Worm (Caenorhabditis elegans) whole organism, young adult: Measurements from ENCODE around the gene snt-3.

Source experiments
- B0019.2 ChIP-seq: fragments of 200-800 bp; sonication (Bioruptor generic); conservative IDR thresholded peaks from 2 replicates; pipeline ENCODE4 v1.3.6; 2022; ENCODE audit warnings: missing genetic modification reagents, missing genetic modification characterization, missing compliant biosample characterization
- ekl-4 ChIP-seq: fragments of 200-800 bp; sonication (Bioruptor generic); IDR thresholded peaks from 2 replicates; pipeline ENCODE4 v1.3.6; 2022; ENCODE audit warnings: missing genetic modification reagents, missing genetic modification characterization, missing compliant biosample characterization
- hlh-12 ChIP-seq: sonication (generic microtip); optimal IDR thresholded peaks from 2 replicates; lab custom pipeline; 2016; ENCODE audit warnings: missing genetic modification characterization, missing compliant biosample characterization
- hmg-1.2 ChIP-seq: fragments of 200-800 bp; sonication (Bioruptor generic); IDR thresholded peaks from 2 replicates; pipeline ENCODE4 v1.3.6; 2022; ENCODE audit warnings: missing genetic modification reagents, missing genetic modification characterization, missing compliant biosample characterization
- nhr-90 ChIP-seq: sonication (generic microtip); optimal IDR thresholded peaks from 2 replicates; lab custom pipeline; 2016; ENCODE audit warnings: missing genotype, mild to moderate bottlenecking, missing genetic modification characterization, missing compliant biosample characterization
- rec-8 ChIP-seq, 2 experiments: sonication (generic microtip); optimal IDR thresholded peaks; 2 replicates each; lab custom pipeline; 2016; ENCODE audit warnings: mild to moderate bottlenecking in 2 of 2, missing genetic modification characterization in 2 of 2, missing genetic modification reagents in 2 of 2, missing genotype in 2 of 2, missing biosample characterization in 1 of 2, missing compliant biosample characterization in 1 of 2, moderate library complexity in 1 of 2
- repo-1 ChIP-seq: sonication (generic microtip); optimal IDR thresholded peaks from 2 replicates; lab custom pipeline; 2017; ENCODE audit warnings: mild to moderate bottlenecking, missing genetic modification characterization, missing compliant biosample characterization
- tbx-9 ChIP-seq: sonication (generic microtip); optimal IDR thresholded peaks from 2 replicates; lab custom pipeline; 2016; ENCODE audit warnings: borderline replicate concordance, missing genetic modification characterization, inconsistent platforms, missing compliant biosample characterization
- tlf-1 ChIP-seq: fragments of 200-800 bp; sonication (Bioruptor generic); optimal IDR thresholded peaks from 2 replicates; lab custom pipeline; 2018; ENCODE audit warnings: mild to moderate bottlenecking, missing genetic modification characterization, missing compliant biosample characterization
- unc-62 ChIP-seq: fragments of 150-350 bp; optimal IDR thresholded peaks from 2 replicates; lab custom pipeline; 2014; ENCODE audit warnings: missing biosample characterization, missing genetic modification reagents, missing genetic modification characterization
- ztf-6 ChIP-seq: fragments of 200-800 bp; sonication (Bioruptor generic); IDR thresholded peaks from 2 replicates; pipeline ENCODE4 v1.3.6; 2022; ENCODE audit warnings: missing genetic modification reagents, missing genetic modification characterization, missing compliant biosample characterization

DNA sequence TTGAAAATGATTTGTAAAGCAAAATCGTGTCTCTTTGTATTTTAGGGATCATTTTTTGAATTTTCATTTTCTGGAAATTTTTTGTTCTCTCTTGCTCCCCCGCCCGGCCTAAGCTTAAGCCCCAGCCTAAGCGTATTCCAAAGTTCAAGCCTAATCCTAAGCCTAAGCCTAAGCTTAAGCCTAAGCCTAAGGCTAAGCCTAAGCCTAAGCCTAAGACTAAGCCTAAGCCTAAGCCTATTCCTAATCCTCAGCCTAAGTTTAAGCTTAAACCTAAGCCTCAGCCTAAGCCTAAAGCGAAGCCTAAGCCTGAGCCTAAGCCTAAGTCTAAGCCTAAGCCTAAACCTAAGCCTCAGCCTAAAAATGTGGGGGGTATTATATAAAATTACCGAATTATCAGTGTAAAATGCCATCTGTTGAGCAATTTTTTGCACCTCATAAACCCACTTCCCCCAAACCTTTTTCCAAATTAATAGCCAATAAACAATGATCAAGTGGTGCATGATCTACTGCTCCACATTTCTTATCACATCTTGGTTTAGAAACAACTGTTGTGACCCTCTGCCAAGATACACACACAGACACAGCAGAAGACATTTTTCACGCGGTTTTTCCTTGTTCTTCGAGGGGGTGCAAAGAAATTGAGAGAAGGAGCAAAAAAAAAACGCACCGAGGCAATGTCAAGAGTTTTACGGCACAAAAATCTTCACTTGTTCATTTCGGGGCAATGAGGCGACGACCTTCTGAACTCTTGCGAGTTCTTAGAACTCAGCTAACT lies 29.4 kb downstream of the snt-3 start:
- TF ChIP-seq hmg-1.2 (no peak), ztf-6 (GFP tag; lab: Robert Waterston, UW) (no peak), tlf-1 (GFP tag; lab: Kevin White, UChicago) (no peak), repo-1 (tag; lab: Kevin White, UChicago) (no peak), tbx-9 (tag; lab: Kevin White, UChicago) (no peak), hlh-12 (no peak), rec-8 (tag; optimal IDR thresholded peaks at IDR 0.05; lab: Kevin White, UChicago) (no peak), B0019.2 (no peak), unc-62 (GFP tag; lab: Kevin White, UChicago) (no peak), ekl-4 (GFP tag; lab: Robert Waterston, UW) (no peak), nhr-90 (tag; lab: Kevin White, UChicago) (no peak)
